Fruit fly (Drosophila melanogaster) whole organism, embryonic: ENCODE data around the gene CG34242.

ENCODE experiments used
- Abd-B ChIP-seq: fragments of 200-800 bp; sonication (Bioruptor generic); optimal IDR thresholded peaks from 2 replicates; lab custom pipeline; 2018; ENCODE audit warnings: missing biosample characterization, mild to moderate bottlenecking, missing genetic modification characterization, moderate library complexity
- Adf1 ChIP-seq: fragments of 200-800 bp; sonication (Bioruptor generic); IDR thresholded peaks from 2 replicates; pipeline ENCODE4 v1.3.6; 2022; ENCODE audit warnings: missing biosample characterization, missing genetic modification characterization
- Aef1 ChIP-seq: fragments of 200-800 bp; sonication (Bioruptor generic); IDR thresholded peaks from 3 replicates; pipeline ENCODE4 v1.3.6; 2022; ENCODE audit warnings: missing biosample characterization, missing genetic modification characterization
- B-H2 ChIP-seq: fragments of 200-800 bp; sonication (Bioruptor generic); optimal IDR thresholded peaks from 2 replicates; lab custom pipeline; 2018; ENCODE audit warnings: missing biosample characterization, mild to moderate bottlenecking, missing genetic modification characterization
- Bdp1 ChIP-seq: fragments of 200-800 bp; sonication (Bioruptor generic); optimal IDR thresholded peaks from 3 replicates; lab custom pipeline; 2016; ENCODE audit warnings: missing biosample characterization, missing genetic modification characterization
- CG11504 ChIP-seq: fragments of 200-800 bp; sonication (Bioruptor generic); optimal IDR thresholded peaks from 3 replicates; lab custom pipeline; 2019; ENCODE audit warnings: missing biosample characterization, mild to moderate bottlenecking, missing genetic modification characterization, moderate library complexity
- CG11695 ChIP-seq: fragments of 200-800 bp; sonication (Bioruptor generic); IDR thresholded peaks from 3 replicates; pipeline ENCODE4 v1.3.6; 2022; ENCODE audit warnings: missing biosample characterization, missing genetic modification characterization
- CG11696 ChIP-seq: fragments of 200-800 bp; sonication (Bioruptor generic); IDR thresholded peaks from 2 replicates; pipeline ENCODE4 v1.3.6; 2022; ENCODE audit warnings: missing biosample characterization, missing genetic modification characterization
- CG14965 ChIP-seq: fragments of 200-800 bp; sonication (Bioruptor generic); optimal IDR thresholded peaks from 2 replicates; lab custom pipeline; 2016; ENCODE audit warnings: missing biosample characterization, missing genetic modification characterization, borderline replicate concordance
- CG15479 ChIP-seq: fragments of 200-800 bp; sonication (Bioruptor generic); optimal IDR thresholded peaks from 3 replicates; lab custom pipeline; 2019; ENCODE audit warnings: missing biosample characterization, mild to moderate bottlenecking, missing genetic modification characterization, moderate library complexity
- CG15601 ChIP-seq: fragments of 200-800 bp; sonication (Bioruptor generic); optimal IDR thresholded peaks from 3 replicates; lab custom pipeline; 2019; ENCODE audit warnings: missing biosample characterization, mild to moderate bottlenecking, missing genetic modification characterization, moderate library complexity
- CG16779 ChIP-seq: fragments of 200-800 bp; sonication (Bioruptor generic); IDR thresholded peaks from 2 replicates; pipeline ENCODE4 v1.3.6; 2022; ENCODE audit warnings: missing biosample characterization, missing genetic modification characterization
- CG18476 ChIP-seq: fragments of 200-800 bp; sonication (Bioruptor generic); optimal IDR thresholded peaks from 2 replicates; lab custom pipeline; 2016; ENCODE audit warnings: missing biosample characterization, mild to moderate bottlenecking, missing genetic modification characterization
- CG2129 ChIP-seq: fragments of 200-800 bp; sonication (Bioruptor generic); IDR thresholded peaks from 2 replicates; pipeline ENCODE4 v1.3.6; 2022; ENCODE audit warnings: missing biosample characterization, missing genetic modification characterization; ENCODE audit not compliant: partially characterized antibody
- CG2712 ChIP-seq: fragments of 200-800 bp; optimal IDR thresholded peaks from 3 replicates; lab custom pipeline; 2019; ENCODE audit warnings: missing biosample characterization, mild to moderate bottlenecking, missing genetic modification characterization, moderate library complexity
- CG2889 ChIP-seq: fragments of 200-800 bp; sonication (Bioruptor generic); IDR thresholded peaks from 3 replicates; pipeline ENCODE4 v1.3.6; 2022; ENCODE audit warnings: missing biosample characterization, missing genetic modification characterization
- CG3281 ChIP-seq: fragments of 200-800 bp; sonication (Bioruptor generic); optimal IDR thresholded peaks from 3 replicates; lab custom pipeline; 2017; ENCODE audit warnings: missing biosample characterization, mild to moderate bottlenecking, missing genetic modification characterization
- CG33213 ChIP-seq: fragments of 200-800 bp; sonication (Bioruptor generic); optimal IDR thresholded peaks from 3 replicates; lab custom pipeline; 2016; ENCODE audit warnings: missing biosample characterization, missing genetic modification characterization
- CG5953 ChIP-seq: fragments of 200-800 bp; sonication (Bioruptor generic); IDR thresholded peaks from 2 replicates; pipeline ENCODE4 v1.3.6; 2022; ENCODE audit warnings: missing biosample characterization, missing genetic modification characterization
- CG8290 ChIP-seq, 3 experiments: fragments of 200-800 bp; sonication (Bioruptor generic); optimal IDR thresholded peaks; 2 replicates each; lab custom pipeline; 2016 to 2019; ENCODE audit warnings: missing biosample characterization in 3 of 3, missing genetic modification characterization in 3 of 3, mild to moderate bottlenecking in 2 of 3, moderate library complexity in 1 of 3
- CG8944 ChIP-seq: fragments of 200-800 bp; sonication (Bioruptor generic); optimal IDR thresholded peaks from 3 replicates; lab custom pipeline; 2016; ENCODE audit warnings: missing biosample characterization, missing genetic modification characterization
- Dll ChIP-seq: fragments of 200-800 bp; sonication (Bioruptor generic); IDR thresholded peaks from 4 replicates; pipeline ENCODE4 v1.3.6; 2022; ENCODE audit warnings: missing biosample characterization, missing genetic modification characterization; ENCODE audit not compliant: partially characterized antibody
- Dp ChIP-seq: fragments of 200-800 bp; sonication (Bioruptor generic); optimal IDR thresholded peaks from 2 replicates; lab custom pipeline; 2018; ENCODE audit warnings: missing biosample characterization, mild to moderate bottlenecking, missing genetic modification characterization, moderate library complexity
- Fer3 ChIP-seq: fragments of 200-800 bp; sonication (Bioruptor generic); optimal IDR thresholded peaks from 2 replicates; lab custom pipeline; 2018; ENCODE audit warnings: missing biosample characterization, mild to moderate bottlenecking, missing genetic modification characterization, moderate library complexity
- Lpt ChIP-seq: fragments of >200 bp; optimal IDR thresholded peaks from 2 replicates; lab custom pipeline; 2018; ENCODE audit warnings: missing biosample characterization, missing genetic modification characterization
- Poxn ChIP-seq: fragments of 200-800 bp; sonication (Bioruptor generic); IDR thresholded peaks from 2 replicates; pipeline ENCODE4 v1.3.6; 2022; ENCODE audit warnings: missing biosample characterization, missing genetic modification characterization
- Rfx ChIP-seq: fragments of 200-800 bp; sonication (Bioruptor generic); IDR thresholded peaks from 2 replicates; pipeline ENCODE4 v1.3.6; 2022; ENCODE audit warnings: missing biosample characterization, missing genetic modification characterization
- Stat92E ChIP-seq, 3 experiments: fragments of >200 bp in 2 of 3; fragments of 200-800 bp in 1 of 3; sonication (Bioruptor generic) in 1 of 3; optimal IDR thresholded peaks; 2 replicates each; lab custom pipeline; 2017 to 2019; ENCODE audit warnings: missing biosample characterization in 3 of 3, missing genetic modification characterization in 3 of 3, mild to moderate bottlenecking in 1 of 3, moderate library complexity in 1 of 3
- Taf1 ChIP-seq: fragments of 200-800 bp; sonication (Bioruptor generic); IDR thresholded peaks from 2 replicates; pipeline ENCODE4 v1.3.6; 2022; ENCODE audit warnings: missing biosample characterization, missing genetic modification characterization
- ase ChIP-seq: fragments of 200-800 bp; sonication (Bioruptor generic); IDR thresholded peaks from 3 replicates; pipeline ENCODE4 v1.3.6; 2022; ENCODE audit warnings: missing biosample characterization, missing genetic modification characterization
- chinmo ChIP-seq: fragments of 200-800 bp; sonication (Bioruptor generic); IDR thresholded peaks from 4 replicates; pipeline ENCODE4 v1.3.6; 2022; ENCODE audit warnings: missing biosample characterization, missing genetic modification characterization; ENCODE audit not compliant: partially characterized antibody
- danr ChIP-seq: fragments of 200-800 bp; sonication (Bioruptor generic); IDR thresholded peaks from 2 replicates; pipeline ENCODE4 v1.3.6; 2022; ENCODE audit warnings: missing biosample characterization, missing genetic modification characterization
- dm ChIP-seq: fragments of 200-800 bp; sonication (Bioruptor generic); optimal IDR thresholded peaks from 3 replicates; lab custom pipeline; 2016; ENCODE audit warnings: missing biosample characterization, missing genetic modification characterization
- ems ChIP-seq: fragments of 200-800 bp; sonication (Bioruptor generic); optimal IDR thresholded peaks from 3 replicates; lab custom pipeline; 2016; ENCODE audit warnings: missing biosample characterization, missing genetic modification characterization
- esg ChIP-seq: fragments of 200-800 bp; sonication (Bioruptor generic); conservative IDR thresholded peaks from 2 replicates; pipeline ENCODE4 v1.3.6; 2022; ENCODE audit warnings: missing biosample characterization, missing genetic modification characterization
- fd102C ChIP-seq: fragments of 200-800 bp; sonication (Bioruptor generic); optimal IDR thresholded peaks from 2 replicates; lab custom pipeline; 2018; ENCODE audit warnings: missing biosample characterization, mild to moderate bottlenecking, missing genetic modification characterization, moderate library complexity
- fd64A ChIP-seq: fragments of 200-800 bp; sonication (Bioruptor generic); optimal IDR thresholded peaks from 3 replicates; lab custom pipeline; 2018; ENCODE audit warnings: missing biosample characterization, mild to moderate bottlenecking, missing genetic modification characterization
- gcm ChIP-seq: fragments of 200-800 bp; sonication (Bioruptor generic); optimal IDR thresholded peaks from 2 replicates; lab custom pipeline; 2019; ENCODE audit warnings: missing biosample characterization, mild to moderate bottlenecking, missing genetic modification characterization, moderate library complexity
- hth ChIP-seq: fragments of >200 bp; optimal IDR thresholded peaks from 2 replicates; lab custom pipeline; 2017; ENCODE audit warnings: inconsistent platforms
- lilli ChIP-seq: fragments of 200-800 bp; sonication (Bioruptor generic); optimal IDR thresholded peaks from 3 replicates; lab custom pipeline; 2016; ENCODE audit warnings: missing biosample characterization, missing genetic modification characterization
- luna ChIP-seq: fragments of 200-800 bp; sonication (Bioruptor generic); optimal IDR thresholded peaks from 2 replicates; lab custom pipeline; 2016; ENCODE audit warnings: missing biosample characterization, missing genetic modification characterization
- mam ChIP-seq: fragments of 200-800 bp; sonication (Bioruptor generic); optimal IDR thresholded peaks from 3 replicates; lab custom pipeline; 2016; ENCODE audit warnings: missing biosample characterization, missing genetic modification characterization
- nau ChIP-seq: fragments of 200-800 bp; sonication (Bioruptor generic); optimal IDR thresholded peaks from 3 replicates; lab custom pipeline; 2017; ENCODE audit warnings: missing biosample characterization, mild to moderate bottlenecking, missing genetic modification characterization, missing genetic modification reagents
- pho ChIP-seq: fragments of 200-800 bp; sonication (Bioruptor generic); optimal IDR thresholded peaks from 2 replicates; lab custom pipeline; 2016; ENCODE audit warnings: missing biosample characterization, missing genetic modification characterization
- pnt ChIP-seq: fragments of 200-800 bp; sonication (Bioruptor generic); optimal IDR thresholded peaks from 3 replicates; lab custom pipeline; 2016; ENCODE audit warnings: missing biosample characterization, missing genetic modification characterization
- sd ChIP-seq: fragments of 200-800 bp; sonication (Bioruptor generic); optimal IDR thresholded peaks from 3 replicates; lab custom pipeline; 2018; ENCODE audit warnings: missing biosample characterization, mild to moderate bottlenecking, missing genetic modification characterization, moderate library complexity
- sima ChIP-seq: fragments of 200-800 bp; sonication (Bioruptor generic); optimal IDR thresholded peaks from 2 replicates; lab custom pipeline; 2016; ENCODE audit warnings: missing biosample characterization, missing genetic modification characterization
- so ChIP-seq: fragments of 200-800 bp; sonication (Bioruptor generic); IDR thresholded peaks from 3 replicates; pipeline ENCODE4 v1.3.6; 2022; ENCODE audit warnings: missing biosample characterization, missing genetic modification characterization
- stwl ChIP-seq: fragments of 200-800 bp; sonication (Bioruptor generic); optimal IDR thresholded peaks from 3 replicates; lab custom pipeline; 2018; ENCODE audit warnings: missing biosample characterization, mild to moderate bottlenecking, missing genetic modification characterization, moderate library complexity
- tio ChIP-seq: fragments of 200-800 bp; sonication (Bioruptor generic); optimal IDR thresholded peaks from 2 replicates; lab custom pipeline; 2017; ENCODE audit warnings: missing biosample characterization, missing genetic modification characterization, inconsistent platforms
- vnd ChIP-seq: fragments of 200-800 bp; sonication (Bioruptor generic); IDR thresholded peaks from 3 replicates; pipeline ENCODE4 v1.3.6; 2022; ENCODE audit warnings: missing biosample characterization, missing genetic modification characterization; ENCODE audit not compliant: partially characterized antibody

CG34242 gene

DNA sequence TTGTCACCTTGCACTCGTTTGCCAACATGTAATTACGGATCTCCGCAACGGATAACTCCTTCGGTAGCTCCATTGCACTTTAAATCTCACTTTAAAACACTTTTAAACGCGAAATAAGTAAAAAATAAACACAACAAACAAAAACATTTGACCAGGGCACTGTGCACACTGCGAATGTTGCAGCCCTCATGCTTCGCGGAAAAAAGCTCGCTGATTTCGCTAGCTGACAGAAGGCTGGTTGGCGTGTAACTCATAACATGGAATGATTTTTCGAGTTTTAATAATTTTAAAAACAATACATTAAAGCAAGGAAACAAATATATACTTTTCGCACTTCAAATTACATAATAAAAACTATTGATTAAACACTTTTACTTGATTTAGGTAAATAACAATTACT, 38.6 kb downstream of the CG34242 start, which contains the start of gene sowah (continued):
- TF ChIP-seq tio (GFP tag; lab: Kevin White, UChicago): no peak
- TF ChIP-seq danr: 0 out of 2 replicates have a peak, but pooled peaks have one; percentile 21
- TF ChIP-seq Fer3 (tag; lab: Kevin White, UChicago): peak; percentile 38
- TF ChIP-seq Poxn (GFP tag; lab: Robert Waterston, UW): no peak
- TF ChIP-seq ase (GFP tag; lab: Robert Waterston, UW): peak; percentile 66; the same call in 2 of the 3 replicates
- TF ChIP-seq CG15601 (tag; lab: Kevin White, UChicago): peak; percentile 28
- no peak for TF ChIP-seq CG2129 (GFP tag; lab: Robert Waterston, UW)
- TF ChIP-seq CG16779: no peak
- peak; percentile 27 for TF ChIP-seq CG8944 (GFP tag; lab: Kevin White, UChicago)
- no peak for TF ChIP-seq esg
- TF ChIP-seq dm (GFP tag; lab: Kevin White, UChicago): peak; percentile 52
- TF ChIP-seq stwl (tag; lab: Kevin White, UChicago): peak; percentile 99
- TF ChIP-seq CG18476 (GFP tag; lab: Kevin White, UChicago): no peak
- TF ChIP-seq nau (GFP tag; lab: Kevin White, UChicago): no peak
- peak; percentile 24 for TF ChIP-seq B-H2 (GFP tag; lab: Kevin White, UChicago)
- TF ChIP-seq CG33213 (GFP tag; lab: Kevin White, UChicago): peak; percentile 74
- no peak for TF ChIP-seq CG15479
- no peak for TF ChIP-seq CG2889 (GFP tag; lab: Robert Waterston, UW)
- TF ChIP-seq Abd-B (GFP tag; lab: Kevin White, UChicago): peak; percentile 66
- TF ChIP-seq Dp (GFP tag; lab: Kevin White, UChicago): peak; percentile 47
- TF ChIP-seq pho (GFP tag; lab: Kevin White, UChicago): peak; percentile 51
- peak; percentile 60 for TF ChIP-seq Aef1 (GFP tag; lab: Robert Waterston, UW)
- no peak for TF ChIP-seq vnd
- peak; percentile 62 for TF ChIP-seq CG2712 (tag; lab: Kevin White, UChicago)
- TF ChIP-seq hth: no peak
- TF ChIP-seq sd (tag; lab: Kevin White, UChicago): peak; percentile 87
- TF ChIP-seq CG3281: peak; percentile 71
- TF ChIP-seq so (GFP tag; lab: Robert Waterston, UW): no peak
- TF ChIP-seq fd102C: no peak
- no peak for TF ChIP-seq CG5953 (GFP tag; lab: Robert Waterston, UW)
- no peak for TF ChIP-seq CG14965 (GFP tag; lab: Kevin White, UChicago)
- no peak for TF ChIP-seq Stat92E (GFP tag; optimal IDR thresholded peaks at IDR 0.05; lab: Kevin White, UChicago)
- TF ChIP-seq Dll (GFP tag; lab: Robert Waterston, UW): 0 out of 4 replicates have a peak, but pooled peaks have one; percentile 22
- peak; percentile 58 for TF ChIP-seq mam (GFP tag; lab: Kevin White, UChicago)
- TF ChIP-seq CG11695 (GFP tag; lab: Robert Waterston, UW): no peak
- TF ChIP-seq Taf1 (GFP tag; lab: Robert Waterston, UW): no peak
- no peak for TF ChIP-seq Lpt (GFP tag; lab: Kevin White, UChicago)
- no peak for TF ChIP-seq CG11696 (GFP tag; lab: Robert Waterston, UW)
- no peak for TF ChIP-seq sima (GFP tag; lab: Kevin White, UChicago)
- no peak for TF ChIP-seq chinmo (GFP tag; lab: Robert Waterston, UW)
- peak; percentile 31 for TF ChIP-seq ems (GFP tag; lab: Kevin White, UChicago)
- TF ChIP-seq CG11504 (tag; lab: Kevin White, UChicago): peak; percentile 73
- no peak for TF ChIP-seq luna (GFP tag; lab: Kevin White, UChicago)
- TF ChIP-seq Bdp1 (GFP tag; lab: Kevin White, UChicago): peak; percentile 44
- no peak for TF ChIP-seq gcm (GFP tag; lab: Kevin White, UChicago)
- TF ChIP-seq Rfx (GFP tag; lab: Robert Waterston, UW): peak; percentile 67; the same call in 1 of the 2 replicates
- TF ChIP-seq pnt (GFP tag; lab: Kevin White, UChicago): peak; percentile 39
- peak; percentile 22; the same call in 1 of the 2 replicates for TF ChIP-seq Adf1 (GFP tag; lab: Robert Waterston, UW)
- no peak for TF ChIP-seq fd64A (GFP tag; lab: Kevin White, UChicago)
- TF ChIP-seq CG8290 (GFP tag; optimal IDR thresholded peaks at IDR 0.05; lab: Kevin White, UChicago): peak; percentile 71
- TF ChIP-seq CG8290 (tag; optimal IDR thresholded peaks at IDR 0.05; lab: Kevin White, UChicago): peak in 1 of 2 experiments; percentile 81
- TF ChIP-seq lilli (GFP tag; lab: Kevin White, UChicago): peak; percentile 39
